Worm (Caenorhabditis elegans) whole organism, young adult: Measurements from ENCODE around the gene ceh-16.

Experiments used
- B0261.1 ChIP-seq: sonication (generic microtip); optimal IDR thresholded peaks from 2 replicates; lab custom pipeline; 2016; ENCODE audit warnings: mild to moderate bottlenecking, missing genetic modification characterization, moderate library complexity, missing compliant biosample characterization
- C06A6.2 ChIP-seq: fragments of 200-800 bp; sonication (Bioruptor generic); conservative IDR thresholded peaks from 2 replicates; pipeline ENCODE4 v1.3.6; 2022; ENCODE audit warnings: missing genetic modification characterization, missing compliant biosample characterization
- C17E4.6 ChIP-seq: fragments of 200-800 bp; sonication (Bioruptor generic); IDR thresholded peaks from 2 replicates; pipeline ENCODE4 v1.3.6; 2022; ENCODE audit warnings: missing genetic modification reagents, missing genetic modification characterization, missing compliant biosample characterization
- D2030.7 ChIP-seq: fragments of 200-800 bp; sonication (Bioruptor generic); IDR thresholded peaks from 2 replicates; pipeline ENCODE4 v1.3.6; 2022; ENCODE audit warnings: missing genetic modification reagents, missing genetic modification characterization, missing compliant biosample characterization
- F22D6.2 ChIP-seq: sonication (generic microtip); optimal IDR thresholded peaks from 2 replicates; lab custom pipeline; 2016; ENCODE audit warnings: mild to moderate bottlenecking, missing genetic modification characterization, missing compliant biosample characterization
- F23B12.7 ChIP-seq: sonication (generic microtip); optimal IDR thresholded peaks from 2 replicates; lab custom pipeline; 2017; ENCODE audit warnings: missing genetic modification characterization, mild to moderate bottlenecking, missing compliant biosample characterization, antibody characterized with exemption, moderate library complexity; ENCODE audit not compliant: insufficient read depth
- F33H1.4 ChIP-seq: fragments of 200-800 bp; sonication (Bioruptor generic); IDR thresholded peaks from 2 replicates; pipeline ENCODE4 v1.3.6; 2022; ENCODE audit warnings: missing genetic modification reagents, missing genetic modification characterization, missing compliant biosample characterization
- F49E8.2 ChIP-seq: sonication (generic microtip); optimal IDR thresholded peaks from 3 replicates; lab custom pipeline; 2017; ENCODE audit warnings: missing genetic modification characterization, mild to moderate bottlenecking, missing compliant biosample characterization, antibody characterized with exemption, moderate library complexity; ENCODE audit not compliant: insufficient read depth
- K11D2.4 ChIP-seq: fragments of 200-800 bp; sonication (Bioruptor generic); IDR thresholded peaks from 2 replicates; pipeline ENCODE4 v1.3.6; 2022; ENCODE audit warnings: missing genetic modification reagents, missing genetic modification characterization, missing compliant biosample characterization
- T07F8.4 ChIP-seq: sonication (generic microtip); optimal IDR thresholded peaks from 2 replicates; lab custom pipeline; 2016; ENCODE audit warnings: mild to moderate bottlenecking, missing genetic modification characterization, moderate library complexity, missing compliant biosample characterization
- ama-1 ChIP-seq, 3 experiments: fragments of 150-350 bp in 1 of 3; sonication (generic microtip) in 2 of 3; optimal IDR thresholded peaks; 2 replicates each; lab custom pipeline; 2014 to 2018; ENCODE audit warnings: missing biosample characterization in 2 of 3, missing genetic modification characterization in 2 of 3, missing genetic modification reagents in 2 of 3
- athp-1 ChIP-seq: sonication (generic microtip); optimal IDR thresholded peaks from 2 replicates; lab custom pipeline; 2017; ENCODE audit warnings: mild to moderate bottlenecking, missing genetic modification characterization, missing compliant biosample characterization
- attf-3 ChIP-seq: fragments of 200-800 bp; sonication (Bioruptor generic); conservative IDR thresholded peaks from 2 replicates; pipeline ENCODE4 v1.3.6; 2022; ENCODE audit warnings: missing genetic modification reagents, missing genetic modification characterization, missing compliant biosample characterization
- bed-1 ChIP-seq: fragments of 200-800 bp; sonication (Bioruptor generic); IDR thresholded peaks from 2 replicates; pipeline ENCODE4 v1.3.6; 2022; ENCODE audit warnings: missing genetic modification reagents, missing genetic modification characterization, missing compliant biosample characterization
- ccch-3 ChIP-seq: fragments of 200-800 bp; sonication (Bioruptor generic); optimal IDR thresholded peaks from 2 replicates; lab custom pipeline; 2018; ENCODE audit warnings: mild to moderate bottlenecking, missing genetic modification characterization, missing compliant biosample characterization
- ceh-91 ChIP-seq: fragments of 200-800 bp; sonication (Bioruptor generic); IDR thresholded peaks from 2 replicates; pipeline ENCODE4 v1.3.6; 2022; ENCODE audit warnings: missing genetic modification reagents, missing genetic modification characterization, missing compliant biosample characterization
- chd-7 ChIP-seq: sonication (generic microtip); optimal IDR thresholded peaks from 2 replicates; lab custom pipeline; 2016; ENCODE audit warnings: mild to moderate bottlenecking, missing genetic modification characterization, moderate library complexity, missing compliant biosample characterization
- efl-1 ChIP-seq: fragments of 150-350 bp; optimal IDR thresholded peaks from 2 replicates; lab custom pipeline; 2014; ENCODE audit warnings: missing biosample characterization, missing genetic modification reagents, missing genetic modification characterization
- hlh-12 ChIP-seq: sonication (generic microtip); optimal IDR thresholded peaks from 2 replicates; lab custom pipeline; 2016; ENCODE audit warnings: missing genetic modification characterization, missing compliant biosample characterization
- hmg-1.2 ChIP-seq: fragments of 200-800 bp; sonication (Bioruptor generic); IDR thresholded peaks from 2 replicates; pipeline ENCODE4 v1.3.6; 2022; ENCODE audit warnings: missing genetic modification reagents, missing genetic modification characterization, missing compliant biosample characterization
- hsf-1 ChIP-seq: fragments of 200-800 bp; sonication (Bioruptor generic); IDR thresholded peaks from 2 replicates; pipeline ENCODE4 v1.3.6; 2022; ENCODE audit warnings: missing genetic modification reagents, missing genetic modification characterization, missing compliant biosample characterization
- let-607 ChIP-seq, 2 experiments: fragments of 200-800 bp in 1 of 2; sonication (Bioruptor generic) in 1 of 2; sonication (generic microtip) in 1 of 2; optimal IDR thresholded peaks; 2 replicates each; lab custom pipeline; 2016 to 2018; ENCODE audit warnings: mild to moderate bottlenecking in 2 of 2, missing compliant biosample characterization in 2 of 2, missing genetic modification characterization in 2 of 2, moderate library complexity in 2 of 2, missing genotype in 1 of 2
- lin-26 ChIP-seq: fragments of 200-800 bp; sonication (Bioruptor generic); IDR thresholded peaks from 2 replicates; pipeline ENCODE4 v1.3.6; 2022; ENCODE audit warnings: missing genetic modification reagents, missing genetic modification characterization, missing compliant biosample characterization
- lin-54 ChIP-seq: fragments of 200-800 bp; sonication (Bioruptor generic); optimal IDR thresholded peaks from 2 replicates; lab custom pipeline; 2018; ENCODE audit warnings: mild to moderate bottlenecking, missing genetic modification characterization, missing compliant biosample characterization
- madf-10 ChIP-seq: sonication (generic microtip); optimal IDR thresholded peaks from 2 replicates; lab custom pipeline; 2016; ENCODE audit warnings: mild to moderate bottlenecking, missing genetic modification characterization, missing compliant biosample characterization
- madf-3 ChIP-seq: fragments of 200-800 bp; sonication (Bioruptor generic); IDR thresholded peaks from 2 replicates; pipeline ENCODE4 v1.3.6; 2022; ENCODE audit warnings: missing genetic modification reagents, missing genetic modification characterization, missing compliant biosample characterization
- mcd-1 ChIP-seq: fragments of 200-800 bp; sonication (Bioruptor generic); IDR thresholded peaks from 2 replicates; pipeline ENCODE4 v1.3.6; 2022; ENCODE audit warnings: missing genetic modification reagents, missing genetic modification characterization, missing compliant biosample characterization
- mes-4 ChIP-seq: sonication (generic microtip); optimal IDR thresholded peaks from 2 replicates; lab custom pipeline; 2016; ENCODE audit warnings: missing genotype, missing genetic modification characterization, missing compliant biosample characterization
- nfya-2 ChIP-seq: fragments of 200-800 bp; sonication (Bioruptor generic); IDR thresholded peaks from 2 replicates; pipeline ENCODE4 v1.3.6; 2022; ENCODE audit warnings: missing genetic modification reagents, missing genetic modification characterization, missing compliant biosample characterization
- nfyb-1 ChIP-seq: fragments of 200-800 bp; sonication (Bioruptor generic); IDR thresholded peaks from 2 replicates; pipeline ENCODE4 v1.3.6; 2022; ENCODE audit warnings: missing genetic modification reagents, missing genetic modification characterization, missing compliant biosample characterization
- nhr-80 ChIP-seq: sonication (generic microtip); optimal IDR thresholded peaks from 2 replicates; lab custom pipeline; 2016; ENCODE audit warnings: missing genetic modification characterization, missing compliant biosample characterization
- rcor-1 ChIP-seq: fragments of 200-800 bp; sonication (Bioruptor generic); IDR thresholded peaks from 2 replicates; pipeline ENCODE4 v1.3.6; 2022; ENCODE audit warnings: missing genetic modification reagents, missing genetic modification characterization, missing compliant biosample characterization
- sea-2 ChIP-seq: fragments of 200-800 bp; sonication (Bioruptor generic); IDR thresholded peaks from 2 replicates; pipeline ENCODE4 v1.3.6; 2022; ENCODE audit warnings: missing genetic modification characterization, missing compliant biosample characterization
- snpc-1.1 ChIP-seq: sonication (generic microtip); optimal IDR thresholded peaks from 2 replicates; lab custom pipeline; 2017; ENCODE audit warnings: missing genetic modification characterization, mild to moderate bottlenecking, missing compliant biosample characterization, antibody characterized with exemption, moderate library complexity, missing genotype, missing genetic modification reagents; ENCODE audit not compliant: insufficient read depth
- snpc-1.3 ChIP-seq: sonication (generic microtip); optimal IDR thresholded peaks from 2 replicates; lab custom pipeline; 2017; ENCODE audit warnings: missing genetic modification characterization, mild to moderate bottlenecking, missing compliant biosample characterization, antibody characterized with exemption, moderate library complexity, missing genotype, missing genetic modification reagents; ENCODE audit not compliant: insufficient read depth
- snpc-3.4 ChIP-seq: sonication (generic microtip); optimal IDR thresholded peaks from 2 replicates; lab custom pipeline; 2017; ENCODE audit warnings: missing genetic modification characterization, mild to moderate bottlenecking, missing compliant biosample characterization, antibody characterized with exemption, moderate library complexity, missing genotype, missing genetic modification reagents
- sptf-2 ChIP-seq: fragments of 200-800 bp; sonication (Bioruptor generic); optimal IDR thresholded peaks from 2 replicates; lab custom pipeline; 2018; ENCODE audit warnings: mild to moderate bottlenecking, missing genetic modification characterization, missing compliant biosample characterization
- tbp1 ChIP-seq: fragments of 200-800 bp; sonication (Bioruptor generic); optimal IDR thresholded peaks from 2 replicates; lab custom pipeline; 2018; ENCODE audit warnings: mild to moderate bottlenecking, missing genetic modification characterization, missing compliant biosample characterization
- tbx-9 ChIP-seq: sonication (generic microtip); optimal IDR thresholded peaks from 2 replicates; lab custom pipeline; 2016; ENCODE audit warnings: borderline replicate concordance, missing genetic modification characterization, inconsistent platforms, missing compliant biosample characterization
- zim-3 ChIP-seq: sonication (generic microtip); optimal IDR thresholded peaks from 2 replicates; lab custom pipeline; 2017; ENCODE audit warnings: mild to moderate bottlenecking, missing genetic modification characterization, moderate library complexity, missing compliant biosample characterization
- ztf-22 ChIP-seq: fragments of 200-800 bp; sonication (Bioruptor generic); optimal IDR thresholded peaks from 2 replicates; lab custom pipeline; 2018; ENCODE audit warnings: mild to moderate bottlenecking, missing genetic modification characterization, moderate library complexity, missing compliant biosample characterization
- ztf-25 ChIP-seq: fragments of 200-800 bp; sonication (Bioruptor generic); IDR thresholded peaks from 2 replicates; pipeline ENCODE4 v1.3.6; 2022; ENCODE audit warnings: missing genetic modification reagents, missing genetic modification characterization, missing compliant biosample characterization
- ztf-28 ChIP-seq: fragments of 200-800 bp; sonication (Bioruptor generic); IDR thresholded peaks from 2 replicates; pipeline ENCODE4 v1.3.6; 2022; ENCODE audit warnings: missing genetic modification reagents, missing genetic modification characterization, missing compliant biosample characterization

ceh-16 gene

DNA sequence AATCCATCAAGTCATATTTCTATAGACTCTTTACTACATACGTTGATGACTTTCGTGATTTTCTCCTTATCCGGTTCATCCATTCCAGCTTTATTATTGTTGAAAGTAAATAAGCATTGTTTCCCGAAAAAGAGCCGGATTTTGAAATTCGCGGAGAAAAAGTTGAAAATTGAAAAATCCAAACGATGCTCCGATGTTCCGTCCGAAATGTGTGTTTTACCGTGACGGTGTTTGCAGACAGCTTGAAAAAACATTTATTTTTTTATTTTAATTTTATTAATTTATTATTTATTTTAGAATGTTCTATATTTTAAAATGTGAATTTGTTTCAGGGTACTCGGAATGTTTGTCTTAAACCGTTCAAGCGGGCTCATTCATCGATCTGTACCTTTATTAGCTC, 8.3 kb downstream of the ceh-16 start, which contains the start of gene dnj-10 (continued):
- TF ChIP-seq hmg-1.2 (GFP tag; lab: Robert Waterston, UW) (0 out of 2 replicates have a peak, but pooled peaks have one; percentile 31), F33H1.4 (GFP tag; lab: Robert Waterston, UW) (peak; percentile 20; the same call in 1 of the 2 replicates), hsf-1 (GFP tag; lab: Robert Waterston, UW) (peak; percentile 30; the same call in 1 of the 2 replicates), snpc-3.4 (tag; lab: Kevin White, UChicago) (peak; percentile 28)

DNA sequence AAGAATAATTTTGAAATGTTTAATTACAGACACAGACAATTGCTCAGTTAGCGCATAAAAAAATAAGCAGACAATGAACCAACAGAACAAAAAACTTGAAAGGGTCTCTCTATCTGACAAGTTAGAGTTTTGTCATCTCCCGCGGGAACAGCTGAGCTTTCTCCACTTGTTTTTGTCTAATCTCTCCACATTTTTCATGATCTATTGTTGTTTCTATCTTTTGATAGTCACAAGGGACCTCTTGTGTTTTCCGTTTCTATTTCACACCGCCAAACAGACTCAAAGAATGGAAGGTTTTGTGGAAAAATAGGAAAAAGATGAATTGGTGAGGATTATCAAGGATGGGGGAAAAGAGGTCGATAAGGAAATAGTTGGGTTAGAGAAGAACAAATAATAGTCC, 14.3 kb downstream of the ceh-16 start:
- TF ChIP-seq T07F8.4 (tag; lab: Kevin White, UChicago) (no peak), nfya-2 (GFP tag; lab: Robert Waterston, UW) (no peak), chd-7 (tag; lab: Kevin White, UChicago) (no peak), F22D6.2 (tag; lab: Kevin White, UChicago) (no peak), tbx-9 (tag; lab: Kevin White, UChicago) (no peak), C17E4.6 (no peak), ccch-3 (GFP tag; lab: Kevin White, UChicago) (no peak), bed-1 (GFP tag; lab: Robert Waterston, UW) (no peak), hlh-12 (tag; lab: Kevin White, UChicago) (no peak), lin-26 (GFP tag; lab: Robert Waterston, UW) (no peak), rcor-1 (GFP tag; lab: Robert Waterston, UW) (no peak), efl-1 (GFP tag; lab: Kevin White, UChicago) (no peak), ztf-22 (GFP tag; lab: Kevin White, UChicago) (no peak), C06A6.2 (GFP tag; lab: Robert Waterston, UW) (no peak), madf-3 (GFP tag; lab: Robert Waterston, UW) (no peak), nfyb-1 (no peak), K11D2.4 (GFP tag; lab: Robert Waterston, UW) (no peak), ceh-91 (no peak)

DNA sequence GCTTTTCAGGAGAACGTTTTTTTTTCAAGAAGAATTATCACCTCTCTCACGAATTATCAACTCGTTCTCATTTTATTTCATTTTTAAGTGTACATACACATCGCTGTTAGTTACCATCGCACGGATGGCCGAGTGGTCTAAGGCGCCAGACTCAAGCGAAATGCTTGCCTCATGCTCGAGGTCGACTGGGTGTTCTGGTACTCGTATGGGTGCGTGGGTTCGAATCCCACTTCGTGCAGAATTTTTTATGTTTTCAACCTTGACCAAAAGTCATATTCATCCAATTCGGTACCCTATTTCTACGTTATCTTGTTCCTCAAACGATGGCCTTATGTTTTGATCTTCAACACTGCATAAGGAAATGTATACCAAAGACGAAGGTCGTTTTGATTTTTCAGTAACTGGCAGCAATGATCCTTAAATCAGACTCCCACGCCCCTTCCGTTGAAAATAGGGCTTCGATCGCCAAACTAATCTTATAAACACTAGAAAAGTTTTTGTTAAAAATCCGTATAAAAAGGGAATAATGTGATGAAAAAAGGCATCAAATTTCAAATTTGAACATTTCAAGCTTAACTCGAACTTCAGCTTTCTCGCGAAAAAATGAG, 16.8 kb downstream of the ceh-16 start, which contains the start of gene fip-1:
Gene fip-1, plus strand, starts transcription at position 558 of the 608 bp plus-strand sequence.
- TF ChIP-seq madf-10 (tag; lab: Kevin White, UChicago) (peak; percentile 57), tbp1 (GFP tag; lab: Kevin White, UChicago) (peak; percentile 96), C06A6.2 (GFP tag; lab: Robert Waterston, UW) (no peak), D2030.7 (GFP tag; lab: Robert Waterston, UW) (peak; percentile 76), K11D2.4 (GFP tag; lab: Robert Waterston, UW) (no peak), nhr-80 (tag; lab: Kevin White, UChicago) (peak; percentile 19), C17E4.6 (no peak), zim-3 (peak; percentile 50), sea-2 (GFP tag; lab: Robert Waterston, UW) (no peak), B0261.1 (tag; lab: Kevin White, UChicago) (peak; percentile 72), lin-54 (peak; percentile 60), snpc-1.1 (tag; lab: Kevin White, UChicago) (no peak), mcd-1 (no peak; the same call in 1 of the 2 replicates), athp-1 (peak; percentile 79), snpc-1.3 (tag; lab: Kevin White, UChicago) (peak; percentile 66), ztf-28 (GFP tag; lab: Robert Waterston, UW) (0 out of 2 replicates have a peak, but pooled peaks have one; percentile 28), attf-3 (peak; percentile 41; the same call in 1 of the 2 replicates), nfyb-1 (no peak), F49E8.2 (tag; lab: Kevin White, UChicago) (peak; percentile 62), mes-4 (peak; percentile 53), sptf-2 (peak; percentile 3), let-607 (tag; optimal IDR thresholded peaks at IDR 0.05; lab: Kevin White, UChicago) (peak in 1 of 2 experiments; percentile 16), ama-1 (optimal IDR thresholded peaks at IDR 0.05; lab: Kevin White, UChicago) (no peak), ama-1 (GFP tag; optimal IDR thresholded peaks at IDR 0.05; lab: Kevin White, UChicago) (peak in 1 of 2 experiments; percentile 87), ztf-25 (GFP tag; lab: Robert Waterston, UW) (0 out of 2 replicates have a peak, but pooled peaks have one; percentile 62), F23B12.7 (tag; lab: Kevin White, UChicago) (peak; percentile 59)
